Fruit fly (Drosophila melanogaster): Measurements from ENCODE around the gene Teh4.

Gene Teh4

dm6 chr3L:4169957-4170651 is 8.0 kb downstream of the Teh4 start, which contains the start of gene Ero1L (continued):
- TF ChIP-seq tio (GFP tag; optimal IDR thresholded peaks at IDR 0.05) (no peak), CG10543 (GFP tag; optimal IDR thresholded peaks at IDR 0.05) (peak; percentile 30), Bgb (GFP tag; IDR thresholded peaks at IDR 0.05; ENCODE audit: partially characterized antibody) (no peak), Lpt (GFP tag; optimal IDR thresholded peaks at IDR 0.05) (no peak), CG7987 (GFP tag; optimal IDR thresholded peaks at IDR 0.05) (no peak), CG17912 (GFP tag; optimal IDR thresholded peaks at IDR 0.05) (no peak), bsh (GFP tag; optimal IDR thresholded peaks at IDR 0.05) (no peak), Max (GFP tag; optimal IDR thresholded peaks at IDR 0.05) (peak; percentile 39), Dek (tag; optimal IDR thresholded peaks at IDR 0.05) (peak; percentile 38), salm (tag; optimal IDR thresholded peaks at IDR 0.05) (no peak), bbx (GFP tag; IDR thresholded peaks at IDR 0.05; ENCODE audit: partially characterized antibody) (peak; percentile 50), fd96Cb (tag; optimal IDR thresholded peaks at IDR 0.05) (peak; percentile 14), peb (GFP tag; IDR thresholded peaks at IDR 0.05) (no peak), CG31224 (GFP tag; IDR thresholded peaks at IDR 0.05) (no peak), ATbp (GFP tag; optimal IDR thresholded peaks at IDR 0.05) (no peak), CG18476 (GFP tag; optimal IDR thresholded peaks at IDR 0.05) (no peak), CG34422 (GFP tag; IDR thresholded peaks at IDR 0.05) (peak; percentile 64; the same call in 2 of the 3 replicates), pb (GFP tag; optimal IDR thresholded peaks at IDR 0.05) (no peak), MBD-R2 (GFP tag; IDR thresholded peaks at IDR 0.05) (peak; percentile 64), CG10431 (GFP tag; optimal IDR thresholded peaks at IDR 0.05) (no peak), Atf6 (GFP tag; IDR thresholded peaks at IDR 0.05) (no peak), slou (GFP tag; optimal IDR thresholded peaks at IDR 0.05) (no peak), CG16779 (GFP tag; IDR thresholded peaks at IDR 0.05) (no peak), CG15514 (GFP tag; optimal IDR thresholded peaks at IDR 0.05) (peak; percentile 45), CG43689 (GFP tag; IDR thresholded peaks at IDR 0.05) (no peak), CkIIα-i1 (GFP tag; IDR thresholded peaks at IDR 0.05) (no peak), Gsc (GFP tag; IDR thresholded peaks at IDR 0.05) (no peak), fd64A (GFP tag; optimal IDR thresholded peaks at IDR 0.05) (no peak), Neu2 (GFP tag; optimal IDR thresholded peaks at IDR 0.05; ENCODE audit: borderline replicate concordance) (no peak), CG4404 (GFP tag; IDR thresholded peaks at IDR 0.05) (no peak), caup (GFP tag; optimal IDR thresholded peaks at IDR 0.05; ENCODE audit: severe bottlenecking) (no peak), Dip2 (GFP tag; IDR thresholded peaks at IDR 0.05) (no peak), exex (tag; optimal IDR thresholded peaks at IDR 0.05) (no peak), CG8478 (optimal IDR thresholded peaks at IDR 0.05) (no peak), CG7786 (GFP tag; optimal IDR thresholded peaks at IDR 0.05) (no peak), croc (GFP tag; conservative IDR thresholded peaks at IDR 0.05) (no peak), Poxn (GFP tag; IDR thresholded peaks at IDR 0.05) (no peak), HHEX (GFP tag; optimal IDR thresholded peaks at IDR 0.05) (no peak), insv (GFP tag; optimal IDR thresholded peaks at IDR 0.05) (no peak), CG12236 (GFP tag; optimal IDR thresholded peaks at IDR 0.05) (no peak), CG12299 (tag; optimal IDR thresholded peaks at IDR 0.05) (no peak), dm (GFP tag; optimal IDR thresholded peaks at IDR 0.05) (no peak), Myb (GFP tag; optimal IDR thresholded peaks at IDR 0.05) (peak; percentile 93), CG13775 (GFP tag; optimal IDR thresholded peaks at IDR 0.05) (no peak), Mes4 (GFP tag; optimal IDR thresholded peaks at IDR 0.05) (no peak), chn (GFP tag; optimal IDR thresholded peaks at IDR 0.05) (no peak), CG1602 (GFP tag; optimal IDR thresholded peaks at IDR 0.05) (peak; percentile 25), CG13296 (GFP tag; optimal IDR thresholded peaks at IDR 0.05) (no peak), Blimp-1 (GFP tag; optimal IDR thresholded peaks at IDR 0.05) (peak; percentile 64), CG8290 (GFP tag; optimal IDR thresholded peaks at IDR 0.05) (no peak), CG8290 (tag; optimal IDR thresholded peaks at IDR 0.05) (no peak)

All from whole organism, embryonic.